Fruit fly (Drosophila melanogaster): Measurements from ENCODE around the gene laf.

DNA sequence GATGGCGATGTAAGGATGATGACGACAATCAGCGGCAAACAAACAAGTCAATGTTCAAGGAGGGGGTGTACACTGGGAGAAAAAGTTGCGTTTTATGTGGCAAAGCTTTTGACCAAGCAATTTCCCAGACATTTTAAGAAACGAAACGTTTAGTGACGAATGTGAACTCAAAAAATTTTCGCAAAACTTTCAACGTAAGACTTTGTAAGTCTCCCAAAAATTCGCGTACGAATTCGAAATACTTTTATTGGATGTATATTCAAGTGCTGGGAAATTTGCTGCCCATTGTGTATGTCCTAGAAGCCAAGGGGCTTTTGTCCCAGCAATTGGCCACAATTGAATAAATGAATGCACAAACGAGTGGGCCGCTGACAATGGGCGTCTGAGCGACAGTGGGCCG is 18.6 kb upstream of the laf start:
- TF ChIP-seq CG30020 (tag; optimal IDR thresholded peaks at IDR 0.05) (no peak), CG12391 (tag; optimal IDR thresholded peaks at IDR 0.05) (peak; percentile 7), NFAT (GFP tag; IDR thresholded peaks at IDR 0.05) (no peak), CG32532 (GFP tag; IDR thresholded peaks at IDR 0.05) (no peak), pan (optimal IDR thresholded peaks at IDR 0.05) (no peak), pan (GFP tag; optimal IDR thresholded peaks at IDR 0.05 in 1 of 2, IDR thresholded peaks at IDR 0.05 in 1 of 2) (no peak), HLH54F (GFP tag; optimal IDR thresholded peaks at IDR 0.05) (no peak), repo (GFP tag; optimal IDR thresholded peaks at IDR 0.05) (no peak), CG34422 (GFP tag; IDR thresholded peaks at IDR 0.05) (no peak), CG3847 (GFP tag; IDR thresholded peaks at IDR 0.05) (no peak)

Data from whole organism, embryonic.